Fruit fly (Drosophila melanogaster): ENCODE results near the gene CG33928.

Gene CG33928

dm6 chr2L:17484174-17484573, 47.8 kb upstream of the CG33928 start, which contains the start of the genes GCS2beta and CG5131 (continued):
- TF ChIP-seq CG16863 (GFP tag; optimal IDR thresholded peaks at IDR 0.05) (peak; percentile 95), luna (GFP tag; optimal IDR thresholded peaks at IDR 0.05) (peak; percentile 92), CG6813 (GFP tag; optimal IDR thresholded peaks at IDR 0.05) (peak; percentile 78), fu2 (GFP tag; optimal IDR thresholded peaks at IDR 0.05) (peak; percentile 97), CG16779 (GFP tag; IDR thresholded peaks at IDR 0.05) (peak; percentile 91), CG2202 (tag; optimal IDR thresholded peaks at IDR 0.05) (peak; percentile 64), CG1603 (tag; optimal IDR thresholded peaks at IDR 0.05) (peak; percentile 97), CG15269 (tag; optimal IDR thresholded peaks at IDR 0.05) (peak; percentile 89), CoRest (tag; optimal IDR thresholded peaks at IDR 0.05) (peak; percentile 93), org-1 (GFP tag; optimal IDR thresholded peaks at IDR 0.05) (peak; percentile 78), Gsc (GFP tag; IDR thresholded peaks at IDR 0.05) (peak; percentile 84), HHEX (GFP tag; optimal IDR thresholded peaks at IDR 0.05) (peak; percentile 87), CG42726 (GFP tag; IDR thresholded peaks at IDR 0.05; ENCODE audit: partially characterized antibody) (peak; percentile 57; the same call in 1 of the 2 replicates), Dip2 (GFP tag; IDR thresholded peaks at IDR 0.05) (peak; percentile 67), shn (GFP tag; optimal IDR thresholded peaks at IDR 0.05) (peak; percentile 97), hkb (optimal IDR thresholded peaks at IDR 0.05) (peak; percentile 71), hkb (GFP tag; IDR thresholded peaks at IDR 0.05) (peak; percentile 93), Dref (GFP tag; IDR thresholded peaks at IDR 0.05) (peak; percentile 86), CG14014 (GFP tag; IDR thresholded peaks at IDR 0.05) (peak; percentile 95), CG17802 (tag; optimal IDR thresholded peaks at IDR 0.05) (peak; percentile 73), CG17359 (tag; optimal IDR thresholded peaks at IDR 0.05) (peak; percentile 88), pb (GFP tag; optimal IDR thresholded peaks at IDR 0.05) (peak; percentile 89), CG17361 (GFP tag; IDR thresholded peaks at IDR 0.05) (peak; percentile 90), CG9932 (GFP tag; IDR thresholded peaks at IDR 0.05) (peak; percentile 98), CG30020 (tag; optimal IDR thresholded peaks at IDR 0.05) (peak; percentile 66), danr (GFP tag; IDR thresholded peaks at IDR 0.05) (peak; percentile 86), Hr51 (GFP tag; optimal IDR thresholded peaks at IDR 0.05) (peak; percentile 90 to 95), D (optimal IDR thresholded peaks at IDR 0.05) (no peak), D (GFP tag; optimal IDR thresholded peaks at IDR 0.05) (peak; percentile 79), sens (GFP tag) (peak; percentile 99), CG8089 (GFP tag; optimal IDR thresholded peaks at IDR 0.05) (peak; percentile 90), CG17829 (tag; optimal IDR thresholded peaks at IDR 0.05) (peak; percentile 88), yki (optimal IDR thresholded peaks at IDR 0.05) (no peak), Stat92E (GFP tag; optimal IDR thresholded peaks at IDR 0.05) (peak in 1 of 3 experiments; percentile 2), CG17568 (GFP tag; optimal IDR thresholded peaks at IDR 0.05) (no peak), vfl (GFP tag; optimal IDR thresholded peaks at IDR 0.05) (peak; percentile 97), CG7963 (GFP tag; IDR thresholded peaks at IDR 0.05; ENCODE audit: partially characterized antibody) (peak; percentile 55; the same call in 2 of the 3 replicates), CG31388 (GFP tag; optimal IDR thresholded peaks at IDR 0.05) (peak; percentile 89), mam (GFP tag; optimal IDR thresholded peaks at IDR 0.05) (peak; percentile 98), sug (tag; optimal IDR thresholded peaks at IDR 0.05) (peak; percentile 89), CG43689 (GFP tag; IDR thresholded peaks at IDR 0.05) (peak; percentile 72), Ptx1 (GFP tag; IDR thresholded peaks at IDR 0.05) (peak; percentile 96), CG31224 (GFP tag; IDR thresholded peaks at IDR 0.05) (peak; percentile 87), CG2120 (GFP tag; optimal IDR thresholded peaks at IDR 0.05) (peak; percentile 98), NfI (GFP tag; optimal IDR thresholded peaks at IDR 0.05) (peak; percentile 95), CG34376 (GFP tag; optimal IDR thresholded peaks at IDR 0.05) (peak; percentile 60), CG31441 (GFP tag; IDR thresholded peaks at IDR 0.05) (peak; percentile 81), CG10209 (GFP tag; optimal IDR thresholded peaks at IDR 0.05) (peak; percentile 92), sqz (GFP tag; optimal IDR thresholded peaks at IDR 0.05) (peak; percentile 53), CG2712 (tag; optimal IDR thresholded peaks at IDR 0.05) (peak; percentile 90), row (GFP tag; IDR thresholded peaks at IDR 0.05) (peak; percentile 94), YL-1 (GFP tag; optimal IDR thresholded peaks at IDR 0.05) (peak; percentile 88)
